Worm (Caenorhabditis elegans) whole organism, L4 larva: ENCODE measurements around the gene gmeb-3.

Experiments used
- F26F4.8 ChIP-seq: fragments of 200-800 bp; sonication (Bioruptor generic); conservative IDR thresholded peaks from 2 replicates; pipeline ENCODE4 v1.3.6; 2022; ENCODE audit warnings: missing genetic modification characterization, missing compliant biosample characterization
- F37D6.2 ChIP-seq: sonication (generic microtip); optimal IDR thresholded peaks from 2 replicates; lab custom pipeline; 2016; ENCODE audit warnings: mild to moderate bottlenecking, missing genetic modification characterization, missing compliant biosample characterization
- Y48G9A.11 ChIP-seq: fragments of 200-800 bp; sonication (Bioruptor generic); IDR thresholded peaks from 2 replicates; pipeline ENCODE4 v1.3.6; 2022; ENCODE audit warnings: missing genetic modification reagents, missing genetic modification characterization, missing compliant biosample characterization
- ZK337.2 ChIP-seq: fragments of 200-800 bp; sonication (Bioruptor generic); IDR thresholded peaks from 2 replicates; pipeline ENCODE4 v1.3.6; 2022; ENCODE audit warnings: missing genetic modification reagents, missing genetic modification characterization, missing compliant biosample characterization
- aha-1 ChIP-seq: fragments of 150-350 bp; peaks from one replicate; lab custom pipeline; 2014; ENCODE audit warnings: missing biosample characterization, missing genetic modification characterization
- ceh-20 ChIP-seq: fragments of 200-800 bp; sonication (Bioruptor generic); IDR thresholded peaks from 2 replicates; pipeline ENCODE4 v1.3.6; 2022; ENCODE audit warnings: missing genetic modification reagents, missing genetic modification characterization, missing compliant biosample characterization
- cey-2 ChIP-seq: sonication (generic microtip); optimal IDR thresholded peaks from 3 replicates; lab custom pipeline; 2017; ENCODE audit warnings: missing genetic modification characterization, mild to moderate bottlenecking, missing compliant biosample characterization, antibody characterized with exemption, borderline replicate concordance; ENCODE audit not compliant: insufficient read depth
- daf-16 ChIP-seq, 3 experiments: sonication (generic microtip); optimal IDR thresholded peaks; 2 replicates each; lab custom pipeline; 2016 to 2017; ENCODE audit warnings: missing genetic modification characterization in 3 of 3, missing genetic modification reagents in 3 of 3, mild to moderate bottlenecking in 2 of 3, missing compliant biosample characterization in 2 of 3, missing biosample characterization in 1 of 3, moderate library complexity in 1 of 3
- dmd-9 ChIP-seq: fragments of 200-800 bp; sonication (Bioruptor generic); IDR thresholded peaks from 2 replicates; pipeline ENCODE4 v1.3.6; 2022; ENCODE audit warnings: missing genetic modification reagents, missing genetic modification characterization, missing compliant biosample characterization
- dve-1 ChIP-seq: sonication (generic microtip); optimal IDR thresholded peaks from 2 replicates; lab custom pipeline; 2017; ENCODE audit warnings: antibody characterized with exemption, mild to moderate bottlenecking, missing genetic modification characterization, missing compliant biosample characterization; ENCODE audit not compliant: insufficient read depth
- hlh-11 ChIP-seq: fragments of 200-800 bp; sonication (Bioruptor generic); optimal IDR thresholded peaks from 2 replicates; lab custom pipeline; 2018; ENCODE audit warnings: mild to moderate bottlenecking, missing genetic modification characterization, missing compliant biosample characterization
- hlh-30 ChIP-seq: sonication (generic microtip); optimal IDR thresholded peaks from 2 replicates; lab custom pipeline; 2017; ENCODE audit warnings: antibody characterized with exemption, mild to moderate bottlenecking, missing genetic modification characterization, missing compliant biosample characterization; ENCODE audit not compliant: insufficient read depth
- mep-1 ChIP-seq: fragments of 150-350 bp; sonication (generic microtip); optimal IDR thresholded peaks from 3 replicates; lab custom pipeline; 2014; ENCODE audit warnings: missing biosample characterization, missing genetic modification characterization
- mxl-2 ChIP-seq: fragments of 200-800 bp; sonication (Bioruptor generic); conservative IDR thresholded peaks from 2 replicates; pipeline ENCODE4 v1.3.6; 2022; ENCODE audit warnings: missing genetic modification reagents, missing genetic modification characterization, missing compliant biosample characterization
- mxl-3 ChIP-seq: fragments of 200-800 bp; sonication (Bioruptor generic); optimal IDR thresholded peaks from 2 replicates; lab custom pipeline; 2018; ENCODE audit warnings: mild to moderate bottlenecking, missing genetic modification characterization, missing compliant biosample characterization
- nhr-10 ChIP-seq: fragments of 150-350 bp; optimal IDR thresholded peaks from 2 replicates; lab custom pipeline; 2014; ENCODE audit warnings: missing biosample characterization, missing genetic modification characterization
- nhr-11 ChIP-seq: fragments of 150-350 bp; optimal IDR thresholded peaks from 2 replicates; lab custom pipeline; 2014; ENCODE audit warnings: missing biosample characterization, missing genetic modification characterization
- nhr-25 ChIP-seq: sonication (generic microtip); optimal IDR thresholded peaks from 2 replicates; lab custom pipeline; 2017; ENCODE audit warnings: missing genetic modification characterization, mild to moderate bottlenecking, missing compliant biosample characterization, antibody characterized with exemption, moderate library complexity, borderline replicate concordance; ENCODE audit not compliant: insufficient read depth
- nhr-28 ChIP-seq: fragments of 150-350 bp; optimal IDR thresholded peaks from 2 replicates; lab custom pipeline; 2014; ENCODE audit warnings: missing biosample characterization, missing genetic modification characterization
- nhr-48 ChIP-seq: sonication (generic microtip); optimal IDR thresholded peaks from 2 replicates; lab custom pipeline; 2016; ENCODE audit warnings: mild to moderate bottlenecking, missing genetic modification characterization, missing compliant biosample characterization
- nhr-6 ChIP-seq: fragments of 150-350 bp; optimal IDR thresholded peaks from 2 replicates; lab custom pipeline; 2014; ENCODE audit warnings: missing biosample characterization, missing genetic modification characterization
- pha-4 ChIP-seq, 2 experiments: fragments of 150-350 bp in 1 of 2; fragments of 200-800 bp in 1 of 2; sonication (Bioruptor generic) in 1 of 2; IDR thresholded peaks in 1 of 2; optimal IDR thresholded peaks in 1 of 2; 2 replicates each; pipeline versions ENCODE4 v1.3.6 to Lab custom; 2014 to 2022; ENCODE audit warnings: missing genetic modification characterization in 2 of 2, missing genetic modification reagents in 2 of 2, missing biosample characterization in 1 of 2, missing compliant biosample characterization in 1 of 2
- saeg-2 ChIP-seq: fragments of 200-800 bp; sonication (Bioruptor generic); IDR thresholded peaks from 2 replicates; pipeline ENCODE4 v1.3.6; 2022; ENCODE audit warnings: missing genetic modification reagents, missing genetic modification characterization, missing compliant biosample characterization
- set-16 ChIP-seq: fragments of 200-800 bp; sonication (Bioruptor generic); IDR thresholded peaks from 2 replicates; pipeline ENCODE4 v1.3.6; 2022; ENCODE audit warnings: missing genetic modification reagents, missing genetic modification characterization, missing compliant biosample characterization
- unc-62 ChIP-seq, 3 experiments: fragments of 150-350 bp in 1 of 3; sonication (generic microtip); optimal IDR thresholded peaks in 2 of 3; peaks in 1 of 3; 1 replicate in 1 of 3; 2 replicates in 2 of 3; lab custom pipeline; 2014 to 2017; ENCODE audit warnings: missing biosample characterization in 3 of 3, missing genetic modification characterization in 3 of 3, missing genetic modification reagents in 3 of 3, missing genotype in 1 of 3
- zfp-2 ChIP-seq: sonication (generic microtip); optimal IDR thresholded peaks from 2 replicates; lab custom pipeline; 2016; ENCODE audit warnings: mild to moderate bottlenecking, missing genetic modification characterization, missing compliant biosample characterization
- zfp-3 ChIP-seq: fragments of 200-800 bp; sonication (Bioruptor generic); conservative IDR thresholded peaks from 2 replicates; pipeline ENCODE4 v1.3.6; 2022; ENCODE audit warnings: missing genetic modification reagents, missing genetic modification characterization, missing compliant biosample characterization
- zip-11 ChIP-seq: fragments of 200-800 bp; sonication (Bioruptor generic); IDR thresholded peaks from 2 replicates; pipeline ENCODE4 v1.3.6; 2022; ENCODE audit warnings: missing genetic modification characterization, missing compliant biosample characterization

Gene gmeb-3

ce11 chrIII:3773173-3773572 lies 4.9 kb downstream of the gmeb-3 start, which contains the start of gene lec-4 (continued):
- peak; percentile 77 for TF ChIP-seq nhr-6 (tag; lab: Kevin White, UChicago)
- no peak for TF ChIP-seq pha-4 (GFP tag; IDR thresholded peaks at IDR 0.05; lab: Robert Waterston, UW)
- peak; percentile 73 for TF ChIP-seq pha-4 (tag; optimal IDR thresholded peaks at IDR 0.05; lab: Kevin White, UChicago)
- peak in 1 of 2 experiments; percentile 79 for TF ChIP-seq unc-62 (GFP tag; optimal IDR thresholded peaks at IDR 0.05 in 1 of 2; lab: Kevin White, UChicago)
- TF ChIP-seq unc-62 (tag; optimal IDR thresholded peaks at IDR 0.05; lab: Kevin White, UChicago) = no peak
- peak in 1 of 2 experiments; percentile 82 for TF ChIP-seq daf-16 (GFP tag; optimal IDR thresholded peaks at IDR 0.05; lab: Kevin White, UChicago)
- TF ChIP-seq daf-16 (tag; optimal IDR thresholded peaks at IDR 0.05; lab: Kevin White, UChicago) = peak; percentile 90
- peak; percentile 26 for TF ChIP-seq hlh-30 (tag; lab: Kevin White, UChicago)
- peak; percentile 36 for TF ChIP-seq nhr-25 (tag; lab: Kevin White, UChicago)
- TF ChIP-seq mep-1 (tag; lab: Kevin White, UChicago) = peak; percentile 59

ce11 chrIII:3774550-3774949 lies 6.2 kb downstream of the gmeb-3 start:
- TF ChIP-seq zip-11 (GFP tag; lab: Robert Waterston, UW) (no peak), pha-4 (GFP tag; IDR thresholded peaks at IDR 0.05; lab: Robert Waterston, UW) (no peak), pha-4 (tag; optimal IDR thresholded peaks at IDR 0.05; lab: Kevin White, UChicago) (no peak), F26F4.8 (GFP tag; lab: Robert Waterston, UW) (no peak), nhr-10 (tag; lab: Kevin White, UChicago) (no peak), mxl-2 (GFP tag; lab: Robert Waterston, UW) (no peak), unc-62 (GFP tag; optimal IDR thresholded peaks at IDR 0.05 in 1 of 2; lab: Kevin White, UChicago) (peak in 1 of 2 experiments; percentile 98), unc-62 (tag; optimal IDR thresholded peaks at IDR 0.05; lab: Kevin White, UChicago) (no peak)
- TF ChIP-seq, all 104 proteins: peak for 1

ce11 chrIII:3781827-3782226 lies 13.5 kb downstream of the gmeb-3 start:
- TF ChIP-seq set-16 (GFP tag; lab: Robert Waterston, UW) = no peak
- peak; percentile 21 for TF ChIP-seq nhr-28
- peak in 1 of 2 experiments; percentile 11 for TF ChIP-seq daf-16 (GFP tag; optimal IDR thresholded peaks at IDR 0.05; lab: Kevin White, UChicago)
- no peak for TF ChIP-seq daf-16 (tag; optimal IDR thresholded peaks at IDR 0.05; lab: Kevin White, UChicago)
- TF ChIP-seq zfp-2 (tag; lab: Kevin White, UChicago) = no peak
- peak; percentile 42 for TF ChIP-seq mxl-3 (GFP tag; lab: Kevin White, UChicago)
- peak; percentile 50 for TF ChIP-seq hlh-30 (tag; lab: Kevin White, UChicago)
- TF ChIP-seq aha-1 = peak; percentile 78
- peak; percentile 68 for TF ChIP-seq nhr-11 (tag; lab: Kevin White, UChicago)
- TF ChIP-seq unc-62 (GFP tag; optimal IDR thresholded peaks at IDR 0.05 in 1 of 2; lab: Kevin White, UChicago) = peak in 1 of 2 experiments; percentile 62
- no peak for TF ChIP-seq unc-62 (tag; optimal IDR thresholded peaks at IDR 0.05; lab: Kevin White, UChicago)
- TF ChIP-seq nhr-48 (tag; lab: Kevin White, UChicago) = no peak
- TF ChIP-seq nhr-10 (tag; lab: Kevin White, UChicago) = no peak

ce11 chrIII:3782853-3783252 lies 14.6 kb downstream of the gmeb-3 start:
- peak; percentile 23 for TF ChIP-seq hlh-30 (tag; lab: Kevin White, UChicago)
- peak; percentile 94 for TF ChIP-seq aha-1
- no peak for TF ChIP-seq F26F4.8 (GFP tag; lab: Robert Waterston, UW)
- no peak for TF ChIP-seq ceh-20 (GFP tag; lab: Robert Waterston, UW)
- TF ChIP-seq zfp-3 (GFP tag; lab: Robert Waterston, UW) = no peak
- peak in 1 of 2 experiments; percentile 84 for TF ChIP-seq daf-16 (GFP tag; optimal IDR thresholded peaks at IDR 0.05; lab: Kevin White, UChicago)
- no peak for TF ChIP-seq daf-16 (tag; optimal IDR thresholded peaks at IDR 0.05; lab: Kevin White, UChicago)
- TF ChIP-seq nhr-28 = peak; percentile 24
- TF ChIP-seq Y48G9A.11 (GFP tag; lab: Robert Waterston, UW) = no peak
- TF ChIP-seq nhr-6 (tag; lab: Kevin White, UChicago) = no peak
- no peak for TF ChIP-seq ZK337.2 (GFP tag; lab: Robert Waterston, UW)
- no peak for TF ChIP-seq cey-2 (tag; lab: Kevin White, UChicago)
- no peak for TF ChIP-seq dve-1 (tag; lab: Kevin White, UChicago)
- peak; percentile 46 for TF ChIP-seq hlh-11
- TF ChIP-seq nhr-11 (tag; lab: Kevin White, UChicago) = peak; percentile 73

- TF ChIP-seq F37D6.2 (tag; lab: Kevin White, UChicago) (no peak), nhr-10 (tag; lab: Kevin White, UChicago) (no peak), hlh-30 (tag; lab: Kevin White, UChicago) (peak; percentile 35), dmd-9 (GFP tag; lab: Robert Waterston, UW) (no peak), zfp-2 (tag; lab: Kevin White, UChicago) (no peak), unc-62 (GFP tag; optimal IDR thresholded peaks at IDR 0.05 in 1 of 2; lab: Kevin White, UChicago) (peak in 1 of 2 experiments; percentile 96), unc-62 (tag; optimal IDR thresholded peaks at IDR 0.05; lab: Kevin White, UChicago) (no peak), saeg-2 (GFP tag; lab: Robert Waterston, UW) (no peak)
Observed at ce11 chrIII:3783914-3784313, 15.6 kb downstream of the gmeb-3 start.
